Worm (Caenorhabditis elegans): ENCODE results near the gene slrp-1.

- TF ChIP-seq unc-62 (GFP tag; optimal IDR thresholded peaks at IDR 0.05) (no peak), nhr-237 (tag; optimal IDR thresholded peaks at IDR 0.05) (no peak), gmeb-1 (tag; optimal IDR thresholded peaks at IDR 0.05) (no peak), nhr-77 (tag; optimal IDR thresholded peaks at IDR 0.05) (no peak), nhr-6 (tag; optimal IDR thresholded peaks at IDR 0.05) (no peak), ceh-16 (tag; optimal IDR thresholded peaks at IDR 0.05) (no peak), sem-4 (tag; optimal IDR thresholded peaks at IDR 0.05) (no peak), nhr-25 (tag; optimal IDR thresholded peaks at IDR 0.05) (no peak), lin-39 (tag; optimal IDR thresholded peaks at IDR 0.05) (no peak), zag-1 (tag; optimal IDR thresholded peaks at IDR 0.05) (no peak), elt-3 (tag; optimal IDR thresholded peaks at IDR 0.05) (no peak), nhr-11 (tag; optimal IDR thresholded peaks at IDR 0.05) (no peak), aly-2 (tag; optimal IDR thresholded peaks at IDR 0.05) (no peak)
These were observed 29.5 kb upstream of the slrp-1 start, which contains the start of gene frpr-5 for ce11 chrV:13536058-13536579.

Measured in whole organism, L2 larva.